Fruit fly (Drosophila melanogaster): Measurements from ENCODE around the gene Tengl2.

dm6 chr2L:2252241-2252640 lies 13.1 kb upstream of the Tengl2 start, which contains the start of gene CG17239:
- TF ChIP-seq CG8478 (optimal IDR thresholded peaks at IDR 0.05) (no peak), usp (GFP tag; optimal IDR thresholded peaks at IDR 0.05) (no peak)
